Worm (Caenorhabditis elegans) whole organism, late embryonic: Measurements from ENCODE around the gene chd-3.

Experiments
- C38D4.7 ChIP-seq: fragments of 200-800 bp; sonication (Bioruptor generic); optimal IDR thresholded peaks from 2 replicates; lab custom pipeline; 2018; ENCODE audit warnings: mild to moderate bottlenecking, missing genetic modification characterization, moderate library complexity, missing compliant biosample characterization
- K09A11.1 ChIP-seq: sonication (generic microtip); optimal IDR thresholded peaks from 2 replicates; lab custom pipeline; 2017; ENCODE audit warnings: antibody characterized with exemption, mild to moderate bottlenecking, missing genetic modification characterization, missing compliant biosample characterization; ENCODE audit not compliant: insufficient read depth
- Y22D7AL.16 ChIP-seq: sonication (generic microtip); optimal IDR thresholded peaks from 2 replicates; lab custom pipeline; 2016; ENCODE audit warnings: missing genetic modification characterization, missing compliant biosample characterization
- ama-1 ChIP-seq: fragments of 150-350 bp; optimal IDR thresholded peaks from 2 replicates; lab custom pipeline; 2014
- ceh-14 ChIP-seq: sonication (generic microtip); optimal IDR thresholded peaks from 2 replicates; lab custom pipeline; 2016; ENCODE audit warnings: missing genotype, missing genetic modification characterization, missing compliant biosample characterization
- ceh-18 ChIP-seq: sonication (generic microtip); optimal IDR thresholded peaks from 2 replicates; lab custom pipeline; 2016; ENCODE audit warnings: missing genetic modification characterization, missing compliant biosample characterization
- ceh-22 ChIP-seq: sonication (generic microtip); optimal IDR thresholded peaks from 2 replicates; lab custom pipeline; 2017; ENCODE audit warnings: missing biosample characterization, missing genetic modification characterization
- ceh-24 ChIP-seq: sonication (generic microtip); optimal IDR thresholded peaks from 2 replicates; lab custom pipeline; 2016; ENCODE audit warnings: mild to moderate bottlenecking, missing genetic modification characterization, missing compliant biosample characterization
- ceh-31 ChIP-seq: sonication (generic microtip); optimal IDR thresholded peaks from 2 replicates; lab custom pipeline; 2016; ENCODE audit warnings: missing genetic modification characterization, missing compliant biosample characterization
- ceh-34 ChIP-seq: sonication (generic microtip); optimal IDR thresholded peaks from 2 replicates; lab custom pipeline; 2016; ENCODE audit warnings: mild to moderate bottlenecking, missing genetic modification characterization, missing compliant biosample characterization
- ceh-45 ChIP-seq: fragments of 200-800 bp; sonication (Bioruptor generic); IDR thresholded peaks from 2 replicates; pipeline ENCODE4 v1.3.6; 2022; ENCODE audit warnings: missing genetic modification reagents, missing genetic modification characterization, missing compliant biosample characterization
- ceh-9 ChIP-seq: sonication (generic microtip); optimal IDR thresholded peaks from 2 replicates; lab custom pipeline; 2016; ENCODE audit warnings: mild to moderate bottlenecking, missing genetic modification characterization, inconsistent platforms, missing compliant biosample characterization
- dmd-4 ChIP-seq: sonication (generic microtip); optimal IDR thresholded peaks from 2 replicates; lab custom pipeline; 2016; ENCODE audit warnings: borderline replicate concordance, missing genetic modification characterization, missing compliant biosample characterization
- dve-1 ChIP-seq: sonication (generic microtip); optimal IDR thresholded peaks from 2 replicates; lab custom pipeline; 2017; ENCODE audit warnings: antibody characterized with exemption, mild to moderate bottlenecking, missing genetic modification characterization, missing compliant biosample characterization
- elt-2 ChIP-seq: sonication (generic microtip); optimal IDR thresholded peaks from 2 replicates; lab custom pipeline; 2016; ENCODE audit warnings: missing genetic modification reagents, missing genetic modification characterization, missing compliant biosample characterization
- elt-4 ChIP-seq: sonication (generic microtip); optimal IDR thresholded peaks from 2 replicates; lab custom pipeline; 2016; ENCODE audit warnings: missing genetic modification characterization, missing compliant biosample characterization
- ets-4 ChIP-seq: sonication (generic microtip); optimal IDR thresholded peaks from 2 replicates; lab custom pipeline; 2016; ENCODE audit warnings: missing genetic modification characterization, missing compliant biosample characterization
- fax-1 ChIP-seq: sonication (generic microtip); optimal IDR thresholded peaks from 2 replicates; lab custom pipeline; 2016; ENCODE audit warnings: missing genotype, missing genetic modification characterization, missing compliant biosample characterization
- fkh-6 ChIP-seq: sonication (generic microtip); optimal IDR thresholded peaks from 2 replicates; lab custom pipeline; 2016; ENCODE audit warnings: missing genetic modification characterization, missing compliant biosample characterization
- hlh-13 ChIP-seq: fragments of 200-800 bp; sonication (Bioruptor generic); optimal IDR thresholded peaks from 2 replicates; lab custom pipeline; 2018; ENCODE audit warnings: mild to moderate bottlenecking, missing genetic modification characterization, missing compliant biosample characterization
- hlh-15 ChIP-seq: sonication (generic microtip); optimal IDR thresholded peaks from 2 replicates; lab custom pipeline; 2016; ENCODE audit warnings: missing genetic modification characterization, missing compliant biosample characterization
- hlh-6 ChIP-seq: sonication (generic microtip); optimal IDR thresholded peaks from 2 replicates; lab custom pipeline; 2016; ENCODE audit warnings: missing genotype, missing genetic modification characterization, missing compliant biosample characterization
- lim-6 ChIP-seq: sonication (generic microtip); optimal IDR thresholded peaks from 2 replicates; lab custom pipeline; 2016; ENCODE audit warnings: missing genetic modification characterization, missing compliant biosample characterization
- madf-2 ChIP-seq: sonication (generic microtip); optimal IDR thresholded peaks from 2 replicates; lab custom pipeline; 2017; ENCODE audit warnings: missing genetic modification characterization, missing compliant biosample characterization
- mec-3 ChIP-seq: sonication (generic microtip); optimal IDR thresholded peaks from 2 replicates; lab custom pipeline; 2016; ENCODE audit warnings: borderline replicate concordance, missing genetic modification characterization, missing compliant biosample characterization
- nhr-232 ChIP-seq: sonication (generic microtip); optimal IDR thresholded peaks from 2 replicates; lab custom pipeline; 2016; ENCODE audit warnings: missing genetic modification characterization, missing compliant biosample characterization
- odd-2 ChIP-seq: sonication (generic microtip); optimal IDR thresholded peaks from 2 replicates; lab custom pipeline; 2017; ENCODE audit warnings: antibody characterized with exemption, mild to moderate bottlenecking, missing genetic modification characterization, missing compliant biosample characterization
- pag-3 ChIP-seq: sonication (generic microtip); optimal IDR thresholded peaks from 2 replicates; lab custom pipeline; 2016; ENCODE audit warnings: missing compliant biosample characterization, missing genetic modification characterization, borderline replicate concordance
- pat-9 ChIP-seq: fragments of 200-800 bp; sonication (Bioruptor generic); optimal IDR thresholded peaks from 2 replicates; lab custom pipeline; 2018; ENCODE audit warnings: mild to moderate bottlenecking, missing genetic modification characterization, moderate library complexity, missing compliant biosample characterization
- pha-2 ChIP-seq: sonication (generic microtip); optimal IDR thresholded peaks from 2 replicates; lab custom pipeline; 2017; ENCODE audit warnings: mild to moderate bottlenecking, missing genetic modification characterization, missing compliant biosample characterization
- pha-4 ChIP-seq: fragments of 150-350 bp; optimal IDR thresholded peaks from 2 replicates; lab custom pipeline; 2018; ENCODE audit warnings: missing biosample characterization, missing genetic modification reagents, missing genetic modification characterization
- pqm-1 ChIP-seq: sonication (generic microtip); optimal IDR thresholded peaks from 2 replicates; lab custom pipeline; 2016; ENCODE audit warnings: missing genetic modification characterization, missing compliant biosample characterization
- pros-1 ChIP-seq: fragments of 150-350 bp; optimal IDR thresholded peaks from 2 replicates; lab custom pipeline; 2014; ENCODE audit warnings: missing biosample characterization, missing genetic modification reagents, missing genetic modification characterization
- ref-2 ChIP-seq: sonication (generic microtip); optimal IDR thresholded peaks from 2 replicates; lab custom pipeline; 2016; ENCODE audit warnings: missing genetic modification characterization, missing compliant biosample characterization
- rnt-1 ChIP-seq: sonication (generic microtip); optimal IDR thresholded peaks from 2 replicates; lab custom pipeline; 2016; ENCODE audit warnings: missing genetic modification characterization, missing compliant biosample characterization
- sdc-2 ChIP-seq: sonication (generic microtip); optimal IDR thresholded peaks from 2 replicates; lab custom pipeline; 2016; ENCODE audit warnings: missing genotype, missing genetic modification characterization, missing compliant biosample characterization
- sox-2 ChIP-seq: fragments of 200-800 bp; sonication (Bioruptor generic); IDR thresholded peaks from 2 replicates; pipeline ENCODE4 v1.3.6; 2022; ENCODE audit warnings: missing genetic modification reagents, missing genetic modification characterization, missing compliant biosample characterization
- sox-4 ChIP-seq: sonication (generic microtip); optimal IDR thresholded peaks from 2 replicates; lab custom pipeline; 2017; ENCODE audit warnings: mild to moderate bottlenecking, missing genetic modification characterization, inconsistent platforms, missing compliant biosample characterization
- syd-9 ChIP-seq: sonication (generic microtip); optimal IDR thresholded peaks from 2 replicates; lab custom pipeline; 2016; ENCODE audit warnings: mild to moderate bottlenecking, missing genetic modification characterization, moderate library complexity, missing compliant biosample characterization
- tbx-7 ChIP-seq: sonication (generic microtip); optimal IDR thresholded peaks from 2 replicates; lab custom pipeline; 2016; ENCODE audit warnings: missing genotype, missing genetic modification characterization, missing compliant biosample characterization
- ttx-3 ChIP-seq: sonication (generic microtip); optimal IDR thresholded peaks from 2 replicates; lab custom pipeline; 2016; ENCODE audit warnings: missing genetic modification reagents, missing genetic modification characterization, missing compliant biosample characterization
- unc-3 ChIP-seq, 2 experiments: fragments of 200-800 bp in 1 of 2; sonication (Bioruptor generic) in 1 of 2; sonication (generic microtip) in 1 of 2; conservative IDR thresholded peaks in 1 of 2; optimal IDR thresholded peaks in 1 of 2; 2 replicates each; pipeline versions ENCODE4 v1.3.6 to Lab custom; 2016 to 2022; ENCODE audit warnings: missing compliant biosample characterization in 2 of 2, missing genetic modification characterization in 2 of 2, missing genetic modification reagents in 1 of 2
- unc-42 ChIP-seq: sonication (generic microtip); optimal IDR thresholded peaks from 2 replicates; lab custom pipeline; 2016; ENCODE audit warnings: missing genotype, missing genetic modification characterization, missing compliant biosample characterization
- unc-86 ChIP-seq: sonication (generic microtip); optimal IDR thresholded peaks from 2 replicates; lab custom pipeline; 2016; ENCODE audit warnings: missing genetic modification characterization, missing compliant biosample characterization
- ztf-16 ChIP-seq: sonication (generic microtip); optimal IDR thresholded peaks from 2 replicates; lab custom pipeline; 2017; ENCODE audit warnings: missing genetic modification characterization, missing compliant biosample characterization

The chd-3 gene

DNA sequence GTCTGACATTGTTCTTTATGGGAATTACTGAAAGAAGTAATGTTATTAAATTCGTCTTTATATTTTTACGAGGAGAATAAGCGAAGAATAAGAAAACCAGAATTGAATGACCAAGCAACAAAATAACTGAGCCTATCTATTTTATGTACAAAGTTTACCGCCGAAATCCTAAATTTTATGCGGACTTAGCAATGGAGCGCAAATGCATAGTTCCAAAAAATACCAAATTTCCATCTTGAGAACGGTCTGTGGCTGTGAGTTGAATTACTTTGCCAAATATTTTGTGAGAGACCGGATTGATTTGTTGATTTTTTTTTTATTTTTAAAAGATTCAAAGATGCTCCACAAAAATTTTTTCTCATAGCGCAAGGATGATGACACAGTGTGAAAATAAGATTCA is at the start of gene chd-3:
Gene chd-3 (minus strand): TSS at position 27 of the 400 bp plus-strand sequence.
- TF ChIP-seq hlh-15 (no peak), unc-3 (GFP tag; conservative IDR thresholded peaks at IDR 0.05; lab: Robert Waterston, UW) (no peak), unc-3 (tag; optimal IDR thresholded peaks at IDR 0.05; lab: Kevin White, UChicago) (no peak), fkh-6 (no peak)
- TF ChIP-seq, all 69 proteins: peak for 0

DNA sequence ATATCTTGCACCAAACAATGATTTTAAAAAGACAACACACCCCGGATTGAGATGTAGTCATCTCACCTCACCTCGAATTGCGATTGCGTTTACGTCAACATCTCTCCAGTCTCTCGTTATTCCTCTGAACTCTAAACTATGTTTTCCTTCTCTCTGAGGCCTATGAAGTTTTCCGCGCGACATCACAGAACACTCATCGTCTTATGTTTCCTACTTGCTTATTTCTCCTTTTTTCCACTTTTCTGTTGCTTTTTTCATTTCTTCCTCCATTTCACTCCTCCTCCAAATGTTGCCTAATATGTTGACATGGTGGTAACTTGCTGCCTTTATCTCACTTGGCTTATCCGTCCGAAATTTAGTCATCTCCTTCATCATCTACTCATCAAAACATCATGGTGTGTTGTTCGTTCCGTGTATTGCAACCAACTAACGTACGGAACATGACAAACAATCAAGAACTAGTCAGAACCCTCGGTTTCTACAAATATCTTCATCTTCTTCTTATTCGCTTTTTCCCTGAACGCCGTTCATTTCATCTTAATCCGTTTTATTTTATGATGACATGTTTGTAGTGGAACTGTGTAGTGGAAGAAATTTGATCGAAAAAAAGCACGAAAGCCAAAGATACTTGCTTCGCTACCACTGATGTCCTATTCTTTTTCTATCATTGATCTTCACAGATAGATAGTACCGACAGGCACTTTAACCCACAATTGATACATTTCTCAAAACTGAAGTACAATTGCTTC is 46.9 kb upstream of the chd-3 start:
- TF ChIP-seq pag-3 (tag; lab: Kevin White, UChicago) (no peak), elt-4 (tag; lab: Kevin White, UChicago) (no peak), hlh-6 (tag; lab: Kevin White, UChicago) (no peak), ref-2 (no peak), ceh-34 (tag; lab: Kevin White, UChicago) (no peak)

DNA sequence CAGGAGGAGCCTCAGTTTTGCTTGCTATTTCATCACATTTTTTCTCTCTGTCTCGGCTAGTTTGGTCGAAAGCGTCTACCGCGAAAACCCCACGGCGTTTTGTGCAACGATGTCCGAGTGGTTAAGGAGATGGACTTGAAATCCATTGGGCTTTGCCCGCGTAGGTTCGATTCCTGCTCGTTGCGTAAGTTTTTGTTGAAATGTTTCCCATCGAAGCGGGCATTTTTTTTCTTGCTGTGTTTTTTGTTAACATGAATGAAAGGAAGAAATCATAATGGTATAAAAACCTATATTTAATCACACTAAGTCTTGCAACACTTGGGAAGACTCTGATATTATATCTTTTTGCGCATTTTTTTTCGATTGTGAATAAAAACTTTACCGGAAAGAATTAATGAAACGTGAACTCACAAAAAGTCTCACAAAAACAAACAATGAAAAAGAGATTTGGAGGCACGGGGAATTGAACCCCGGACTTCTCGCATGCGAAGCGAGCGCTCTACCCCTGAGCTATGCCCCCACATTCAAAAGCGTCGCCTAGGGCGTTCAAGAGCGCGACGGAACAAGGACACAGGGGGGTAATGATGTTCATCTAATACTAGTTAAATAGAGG is 37.5 kb upstream of the chd-3 start:
- TF ChIP-seq elt-2 (tag; lab: Kevin White, UChicago) (peak; percentile 84), ceh-24 (tag; lab: Kevin White, UChicago) (peak; percentile 64), pat-9 (peak; percentile 73), pros-1 (no peak), unc-3 (GFP tag; conservative IDR thresholded peaks at IDR 0.05; lab: Robert Waterston, UW) (peak; percentile 63), unc-3 (tag; optimal IDR thresholded peaks at IDR 0.05; lab: Kevin White, UChicago) (peak; percentile 64), lim-6 (tag; lab: Kevin White, UChicago) (no peak), tbx-7 (tag; lab: Kevin White, UChicago) (peak; percentile 48), nhr-232 (peak; percentile 69), ceh-14 (tag; lab: Kevin White, UChicago) (peak; percentile 35), ceh-45 (GFP tag; lab: Robert Waterston, UW) (no peak), ceh-31 (tag; lab: Kevin White, UChicago) (peak; percentile 53), sox-2 (GFP tag; lab: Robert Waterston, UW) (peak; percentile 85), syd-9 (tag; lab: Kevin White, UChicago) (peak; percentile 84), ceh-9 (tag; lab: Kevin White, UChicago) (no peak), ttx-3 (tag; lab: Kevin White, UChicago) (peak; percentile 75), ceh-22 (tag; lab: Kevin White, UChicago) (no peak), ztf-16 (peak; percentile 72), C38D4.7 (GFP tag; lab: Kevin White, UChicago) (peak; percentile 78), fax-1 (peak; percentile 52), K09A11.1 (tag; lab: Kevin White, UChicago) (peak; percentile 56), unc-86 (tag; lab: Kevin White, UChicago) (peak; percentile 82), elt-4 (tag; lab: Kevin White, UChicago) (no peak), madf-2 (peak; percentile 64), ama-1 (lab: Kevin White, UChicago) (no peak), hlh-15 (peak; percentile 14), ceh-18 (tag; lab: Kevin White, UChicago) (peak; percentile 38), pqm-1 (tag; lab: Kevin White, UChicago) (no peak), mec-3 (tag; lab: Kevin White, UChicago) (no peak), hlh-6 (tag; lab: Kevin White, UChicago) (peak; percentile 80), odd-2 (tag; lab: Kevin White, UChicago) (no peak), hlh-13 (GFP tag; lab: Kevin White, UChicago) (peak; percentile 63), dve-1 (tag; lab: Kevin White, UChicago) (peak; percentile 32), sdc-2 (tag; lab: Kevin White, UChicago) (peak; percentile 85), fkh-6 (peak; percentile 85), sox-4 (tag; lab: Kevin White, UChicago) (peak; percentile 74), pha-4 (tag; lab: Kevin White, UChicago) (no peak), ets-4 (peak; percentile 67), Y22D7AL.16 (tag; lab: Kevin White, UChicago) (peak; percentile 65), unc-42 (no peak), dmd-4 (tag; lab: Kevin White, UChicago) (peak; percentile 55), rnt-1 (peak; percentile 52), pha-2 (peak; percentile 78), pag-3 (tag; lab: Kevin White, UChicago) (no peak)
